Worm (Caenorhabditis elegans) whole organism, L3 larva: ENCODE measurements around the gene nfki-1.

Experiments used
- R02D3.7 ChIP-seq: fragments of 150-350 bp; optimal IDR thresholded peaks from 2 replicates; lab custom pipeline; 2014; ENCODE audit warnings: missing biosample characterization, missing genetic modification characterization
- ZK546.5 ChIP-seq: sonication (generic microtip); optimal IDR thresholded peaks from 2 replicates; lab custom pipeline; 2017; ENCODE audit warnings: missing biosample characterization, missing genetic modification characterization
- aly-2 ChIP-seq: fragments of 150-350 bp; optimal IDR thresholded peaks from 2 replicates; lab custom pipeline; 2014; ENCODE audit warnings: missing biosample characterization, missing genetic modification characterization
- ama-1 ChIP-seq: fragments of 150-350 bp; optimal IDR thresholded peaks from 2 replicates; lab custom pipeline; 2018
- ceh-16 ChIP-seq: sonication (generic microtip); optimal IDR thresholded peaks from 2 replicates; lab custom pipeline; 2017; ENCODE audit warnings: missing biosample characterization, missing genetic modification characterization
- ceh-28 ChIP-seq: fragments of 150-350 bp; optimal IDR thresholded peaks from 2 replicates; lab custom pipeline; 2014; ENCODE audit warnings: missing biosample characterization, missing genetic modification reagents, missing genetic modification characterization
- ceh-82 ChIP-seq: fragments of 150-350 bp; optimal IDR thresholded peaks from 2 replicates; lab custom pipeline; 2014; ENCODE audit warnings: missing biosample characterization, missing genetic modification characterization
- ceh-9 ChIP-seq: sonication (generic microtip); optimal IDR thresholded peaks from 2 replicates; lab custom pipeline; 2018; ENCODE audit warnings: missing biosample characterization, missing genetic modification characterization
- daf-12 ChIP-seq: fragments of 150-350 bp; optimal IDR thresholded peaks from 2 replicates; lab custom pipeline; 2014; ENCODE audit warnings: missing biosample characterization, missing genetic modification reagents, missing genetic modification characterization
- egl-27 ChIP-seq: sonication (generic microtip); optimal IDR thresholded peaks from 4 replicates; lab custom pipeline; 2017; ENCODE audit warnings: missing biosample characterization, missing genetic modification reagents, missing genetic modification characterization
- egl-5 ChIP-seq: fragments of 150-350 bp; optimal IDR thresholded peaks from 2 replicates; lab custom pipeline; 2017; ENCODE audit warnings: missing biosample characterization, missing genetic modification reagents, missing genetic modification characterization, inconsistent platforms
- elt-1 ChIP-seq: fragments of 150-350 bp; optimal IDR thresholded peaks from 2 replicates; lab custom pipeline; 2014; ENCODE audit warnings: missing biosample characterization, missing genetic modification characterization
- elt-2 ChIP-seq: sonication (generic microtip); optimal IDR thresholded peaks from 2 replicates; lab custom pipeline; 2016; ENCODE audit warnings: missing genetic modification reagents, mild to moderate bottlenecking, missing genetic modification characterization, missing compliant biosample characterization
- elt-3 ChIP-seq, 3 experiments: fragments of 150-350 bp in 1 of 3; sonication (generic microtip) in 2 of 3; optimal IDR thresholded peaks; 2 replicates in 2 of 3; 4 replicates in 1 of 3; lab custom pipeline; 2014 to 2017; ENCODE audit warnings: missing biosample characterization in 3 of 3, missing genetic modification characterization in 3 of 3
- eor-1 ChIP-seq, 2 experiments: fragments of 150-350 bp; optimal IDR thresholded peaks; 2 replicates each; lab custom pipeline; 2014 to 2018; ENCODE audit warnings: missing biosample characterization in 2 of 2, missing genetic modification characterization in 2 of 2
- fkh-10 ChIP-seq: sonication (generic microtip); optimal IDR thresholded peaks from 2 replicates; lab custom pipeline; 2017; ENCODE audit warnings: missing biosample characterization, missing genetic modification reagents, missing genetic modification characterization
- fkh-2 ChIP-seq: fragments of 150-350 bp; optimal IDR thresholded peaks from 2 replicates; lab custom pipeline; 2014; ENCODE audit warnings: missing biosample characterization, missing genetic modification reagents, missing genetic modification characterization
- fos-1 ChIP-seq: fragments of 150-350 bp; optimal IDR thresholded peaks from 2 replicates; lab custom pipeline; 2014; ENCODE audit warnings: missing biosample characterization, missing genetic modification characterization
- hmg-11 ChIP-seq: sonication (generic microtip); optimal IDR thresholded peaks from 2 replicates; lab custom pipeline; 2016; ENCODE audit warnings: missing genetic modification characterization, missing compliant biosample characterization
- jun-1 ChIP-seq: fragments of 150-350 bp; optimal IDR thresholded peaks from 2 replicates; lab custom pipeline; 2014; ENCODE audit warnings: missing biosample characterization, missing genetic modification reagents, missing genetic modification characterization
- lin-15B ChIP-seq: fragments of 150-350 bp; optimal IDR thresholded peaks from 2 replicates; lab custom pipeline; 2014; ENCODE audit warnings: missing biosample characterization, missing genetic modification characterization
- lin-39 ChIP-seq: fragments of 150-350 bp; optimal IDR thresholded peaks from 2 replicates; lab custom pipeline; 2018; ENCODE audit warnings: missing biosample characterization, missing genetic modification reagents, missing genetic modification characterization
- lsy-12 ChIP-seq: sonication (generic microtip); optimal IDR thresholded peaks from 2 replicates; lab custom pipeline; 2016; ENCODE audit warnings: mild to moderate bottlenecking, missing genetic modification characterization, missing compliant biosample characterization
- mdl-1 ChIP-seq: fragments of 150-350 bp; optimal IDR thresholded peaks from 2 replicates; lab custom pipeline; 2014; ENCODE audit warnings: missing biosample characterization, missing genetic modification characterization
- mml-1 ChIP-seq: fragments of 150-350 bp; sonication (generic microtip); optimal IDR thresholded peaks from 3 replicates; lab custom pipeline; 2014; ENCODE audit warnings: missing biosample characterization, missing genetic modification characterization
- nfya-1 ChIP-seq: sonication (generic microtip); optimal IDR thresholded peaks from 2 replicates; lab custom pipeline; 2017; ENCODE audit warnings: missing genetic modification characterization, mild to moderate bottlenecking, missing compliant biosample characterization, antibody characterized with exemption, moderate library complexity; ENCODE audit not compliant: insufficient read depth
- nhr-11 ChIP-seq: fragments of 150-350 bp; optimal IDR thresholded peaks from 2 replicates; lab custom pipeline; 2014; ENCODE audit warnings: missing biosample characterization, missing genetic modification characterization
- nhr-12 ChIP-seq: fragments of 150-350 bp; optimal IDR thresholded peaks from 2 replicates; lab custom pipeline; 2014; ENCODE audit warnings: missing biosample characterization, missing genetic modification characterization
- nhr-23 ChIP-seq: fragments of 150-350 bp; optimal IDR thresholded peaks from 2 replicates; lab custom pipeline; 2014; ENCODE audit warnings: missing biosample characterization, missing genetic modification reagents, missing genetic modification characterization
- nhr-237 ChIP-seq: fragments of 150-350 bp; optimal IDR thresholded peaks from 2 replicates; lab custom pipeline; 2014; ENCODE audit warnings: missing biosample characterization, missing genetic modification characterization
- nhr-25 ChIP-seq: sonication (generic microtip); optimal IDR thresholded peaks from 2 replicates; lab custom pipeline; 2017; ENCODE audit warnings: missing biosample characterization, missing genetic modification characterization
- nhr-28 ChIP-seq: fragments of 150-350 bp; optimal IDR thresholded peaks from 2 replicates; lab custom pipeline; 2014; ENCODE audit warnings: missing biosample characterization, missing genetic modification characterization
- nhr-43 ChIP-seq: sonication (generic microtip); optimal IDR thresholded peaks from 2 replicates; lab custom pipeline; 2016; ENCODE audit warnings: mild to moderate bottlenecking, missing genetic modification characterization, missing compliant biosample characterization; ENCODE audit not compliant: poor library complexity, severe bottlenecking
- nhr-67 ChIP-seq: fragments of 150-350 bp; optimal IDR thresholded peaks from 2 replicates; lab custom pipeline; 2014; ENCODE audit warnings: missing biosample characterization, missing genetic modification characterization
- nhr-76 ChIP-seq: fragments of 150-350 bp; sonication (generic microtip); optimal IDR thresholded peaks from 5 replicates; lab custom pipeline; 2014; ENCODE audit warnings: missing biosample characterization, missing genetic modification characterization
- nhr-77 ChIP-seq: fragments of 150-350 bp; optimal IDR thresholded peaks from 2 replicates; lab custom pipeline; 2014; ENCODE audit warnings: missing biosample characterization, missing genetic modification characterization
- pha-4 ChIP-seq: fragments of 150-350 bp; optimal IDR thresholded peaks from 2 replicates; lab custom pipeline; 2014; ENCODE audit warnings: missing biosample characterization, missing genetic modification reagents, missing genetic modification characterization
- pqm-1 ChIP-seq: fragments of 150-350 bp; optimal IDR thresholded peaks from 2 replicates; lab custom pipeline; 2017; ENCODE audit warnings: missing biosample characterization, missing genetic modification characterization, inconsistent platforms
- sea-2 ChIP-seq: fragments of 150-350 bp; sonication (generic microtip); optimal IDR thresholded peaks from 4 replicates; lab custom pipeline; 2014; ENCODE audit warnings: missing biosample characterization, missing genetic modification reagents, missing genetic modification characterization
- skn-1 ChIP-seq: fragments of 150-350 bp; optimal IDR thresholded peaks from 2 replicates; lab custom pipeline; 2014; ENCODE audit warnings: missing biosample characterization, missing genetic modification characterization
- snpc-4 ChIP-seq: fragments of 150-350 bp; optimal IDR thresholded peaks from 2 replicates; lab custom pipeline; 2014; ENCODE audit warnings: missing biosample characterization, missing genetic modification characterization
- tbx-2 ChIP-seq: sonication (generic microtip); optimal IDR thresholded peaks from 2 replicates; lab custom pipeline; 2016; ENCODE audit warnings: mild to moderate bottlenecking, missing genetic modification characterization, missing compliant biosample characterization
- unc-39 ChIP-seq: sonication (generic microtip); optimal IDR thresholded peaks from 4 replicates; lab custom pipeline; 2017; ENCODE audit warnings: missing biosample characterization, missing genetic modification characterization
- unc-62 ChIP-seq: fragments of 150-350 bp; sonication (generic microtip); optimal IDR thresholded peaks from 4 replicates; lab custom pipeline; 2014; ENCODE audit warnings: missing biosample characterization, missing genetic modification reagents, missing genetic modification characterization
- zag-1 ChIP-seq: fragments of 150-350 bp; optimal IDR thresholded peaks from 2 replicates; lab custom pipeline; 2014; ENCODE audit warnings: missing biosample characterization, missing genetic modification characterization
- ztf-11 ChIP-seq: fragments of 150-350 bp; optimal IDR thresholded peaks from 2 replicates; lab custom pipeline; 2014; ENCODE audit warnings: missing biosample characterization, missing genetic modification characterization
- ztf-4 ChIP-seq: fragments of 150-350 bp; optimal IDR thresholded peaks from 2 replicates; lab custom pipeline; 2014; ENCODE audit warnings: missing biosample characterization, missing genetic modification characterization

nfki-1 gene

DNA sequence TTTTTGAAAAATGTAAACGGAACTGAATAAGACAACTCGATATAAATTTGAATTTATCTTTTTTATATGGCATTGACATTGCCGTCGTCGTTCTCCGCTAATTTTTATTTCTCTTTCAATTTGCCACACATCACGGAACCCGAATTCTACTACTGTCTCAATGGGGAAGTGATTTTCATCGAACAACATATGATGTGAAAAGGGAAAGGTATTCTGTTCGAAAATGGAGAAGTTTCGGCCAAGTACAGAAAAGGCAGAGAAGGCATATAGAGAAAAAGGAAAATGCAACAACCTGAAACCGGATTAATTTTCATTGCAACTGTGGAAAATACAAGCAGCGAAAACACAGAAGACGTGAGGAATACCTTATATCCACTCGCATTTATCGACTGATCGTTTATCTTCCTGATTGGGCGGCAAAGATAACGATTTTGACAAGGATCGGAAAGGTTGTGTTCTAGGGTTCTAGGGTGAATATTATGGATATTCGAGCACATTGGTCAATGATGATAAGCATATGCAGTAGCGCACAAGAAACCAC, 19.7 kb downstream of the nfki-1 start:
- peak; percentile 43 for TF ChIP-seq nhr-43 (tag; lab: Kevin White, UChicago)
- peak; percentile 68 for TF ChIP-seq nhr-25 (tag; lab: Kevin White, UChicago)
- no peak for TF ChIP-seq ztf-4
- peak; percentile 27 for TF ChIP-seq elt-1
- TF ChIP-seq, all 47 proteins: peak for 3

DNA sequence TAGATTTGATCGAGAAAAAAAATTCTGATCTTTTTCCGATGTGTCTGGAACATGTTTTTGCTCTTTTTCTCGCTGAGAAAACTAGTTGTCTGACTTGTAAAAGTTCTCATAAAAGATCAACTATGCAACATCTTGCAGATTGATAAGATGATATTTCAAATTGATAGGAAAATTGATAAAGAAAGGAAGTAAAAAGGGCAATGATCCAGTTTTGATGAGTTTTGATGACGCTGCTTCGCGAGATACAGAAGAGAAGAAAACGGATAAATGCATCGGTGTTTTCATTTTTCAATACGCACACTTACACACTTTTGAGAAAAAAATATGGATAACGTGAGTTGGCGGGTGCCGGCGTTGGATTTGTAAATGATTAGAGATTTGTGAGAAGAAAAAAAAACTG, 20.3 kb downstream of the nfki-1 start:
- TF ChIP-seq elt-1 (no peak), snpc-4 (tag; lab: Kevin White, UChicago) (no peak), nhr-77 (tag; lab: Kevin White, UChicago) (no peak), zag-1 (no peak), lin-39 (tag; lab: Kevin White, UChicago) (no peak), ZK546.5 (no peak), elt-3 (tag; optimal IDR thresholded peaks at IDR 0.05; lab: Kevin White, UChicago) (peak; percentile 72 to 97 (median 76)), fkh-10 (GFP tag; lab: Kevin White, UChicago) (no peak), nhr-76 (no peak), nhr-23 (tag; lab: Kevin White, UChicago) (peak; percentile 79), jun-1 (tag; lab: Kevin White, UChicago) (no peak), nhr-43 (tag; lab: Kevin White, UChicago) (peak; percentile 64), nfya-1 (tag; lab: Kevin White, UChicago) (peak; percentile 24)
- TF ChIP-seq, all 47 proteins: peak for 4

DNA sequence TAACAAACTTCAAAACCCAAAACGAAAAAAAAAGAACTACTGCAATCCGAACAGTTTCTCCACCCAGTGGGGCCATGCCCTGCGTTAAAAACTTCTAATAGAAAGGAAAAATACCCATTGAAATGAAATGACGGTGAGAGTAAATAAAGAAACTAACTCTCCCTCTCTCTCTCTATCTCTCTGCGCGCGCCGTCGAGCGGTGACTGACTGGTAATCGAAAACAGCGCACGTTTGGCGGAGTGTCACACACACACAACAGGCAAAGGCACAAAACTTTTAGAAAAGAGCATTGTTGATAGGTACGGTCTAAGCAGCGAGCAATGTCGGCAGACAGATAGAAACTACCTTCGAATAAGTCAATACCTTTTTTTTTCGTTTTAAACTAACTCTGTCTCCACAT, 21.5 kb downstream of the nfki-1 start:
- TF ChIP-seq R02D3.7 (tag; lab: Kevin White, UChicago) (no peak), elt-3 (tag; optimal IDR thresholded peaks at IDR 0.05; lab: Kevin White, UChicago) (no peak), lin-15B (tag; lab: Kevin White, UChicago) (no peak), nhr-76 (no peak), egl-5 (no peak), snpc-4 (tag; lab: Kevin White, UChicago) (peak; percentile 13), skn-1 (tag; lab: Kevin White, UChicago) (no peak), zag-1 (no peak), fos-1 (tag; lab: Kevin White, UChicago) (no peak), aly-2 (no peak), mml-1 (tag; lab: Kevin White, UChicago) (no peak), ztf-11 (no peak), nhr-43 (tag; lab: Kevin White, UChicago) (no peak), ceh-28 (no peak), jun-1 (tag; lab: Kevin White, UChicago) (peak; percentile 19), tbx-2 (tag; lab: Kevin White, UChicago) (no peak), hmg-11 (tag; lab: Kevin White, UChicago) (peak; percentile 3), fkh-10 (GFP tag; lab: Kevin White, UChicago) (no peak), ceh-16 (tag; lab: Kevin White, UChicago) (no peak), ZK546.5 (no peak), unc-39 (tag; lab: Kevin White, UChicago) (no peak), lsy-12 (tag; lab: Kevin White, UChicago) (no peak), nhr-12 (tag; lab: Kevin White, UChicago) (no peak), ceh-82 (tag; lab: Kevin White, UChicago) (no peak), ama-1 (lab: Kevin White, UChicago) (no peak), pha-4 (tag; lab: Kevin White, UChicago) (peak; percentile 97), nhr-28 (tag; lab: Kevin White, UChicago) (no peak), elt-1 (no peak), sea-2 (GFP tag; lab: Kevin White, UChicago) (no peak), nhr-25 (tag; lab: Kevin White, UChicago) (no peak), ceh-9 (tag; lab: Kevin White, UChicago) (no peak), nhr-67 (tag; lab: Kevin White, UChicago) (no peak), nhr-237 (tag; lab: Kevin White, UChicago) (no peak), eor-1 (tag; optimal IDR thresholded peaks at IDR 0.05; lab: Kevin White, UChicago) (no peak), fkh-2 (tag; lab: Kevin White, UChicago) (no peak), egl-27 (tag; lab: Kevin White, UChicago) (no peak), ztf-4 (no peak), mdl-1 (no peak), lin-39 (tag; lab: Kevin White, UChicago) (no peak), nhr-77 (tag; lab: Kevin White, UChicago) (no peak), elt-2 (tag; lab: Kevin White, UChicago) (peak; percentile 2), nhr-23 (tag; lab: Kevin White, UChicago) (no peak), unc-62 (no peak), pqm-1 (peak; percentile 30), daf-12 (tag; lab: Kevin White, UChicago) (no peak), nhr-11 (tag; lab: Kevin White, UChicago) (no peak), nfya-1 (tag; lab: Kevin White, UChicago) (no peak)
- TF ChIP-seq, all 47 proteins: peak for 6
